Worm (Caenorhabditis elegans): ENCODE data around the gene mig-21.
A peak's percentile ranks its signal among the peaks of the same experiment; 100 is the strongest.

mig-21 gene

ce11 chrIII:5855637-5856179, 22.5 kb downstream of the mig-21 start, which contains the start of the genes cct-6 and alh-9 (continued):
- TF ChIP-seq unc-130 (tag; optimal IDR thresholded peaks at IDR 0.05) (peak; percentile 88), vab-15 (tag; optimal IDR thresholded peaks at IDR 0.05) (no peak), nhr-90 (tag; optimal IDR thresholded peaks at IDR 0.05; ENCODE audit: poor library complexity) (peak; percentile 65), egl-13 (tag; optimal IDR thresholded peaks at IDR 0.05) (peak; percentile 42), ama-1 (optimal IDR thresholded peaks at IDR 0.05) (peak; percentile 49), swsn-7 (tag; optimal IDR thresholded peaks at IDR 0.05) (peak; percentile 75), fkh-8 (tag; optimal IDR thresholded peaks at IDR 0.05) (peak; percentile 75), C04F5.9 (tag; optimal IDR thresholded peaks at IDR 0.05) (peak; percentile 26), efl-1 (optimal IDR thresholded peaks at IDR 0.05) (peak; percentile 85 to 96), efl-1 (GFP tag; optimal IDR thresholded peaks at IDR 0.05 in 1 of 2) (peak; percentile 96 to 99), ceh-82 (tag; optimal IDR thresholded peaks at IDR 0.05) (peak; percentile 75 to 93 (median 76)), blmp-1 (tag; optimal IDR thresholded peaks at IDR 0.05) (peak; percentile 87), mab-9 (GFP tag; IDR thresholded peaks at IDR 0.05) (no peak), nhr-77 (tag; optimal IDR thresholded peaks at IDR 0.05) (peak; percentile 76), nhr-11 (tag; optimal IDR thresholded peaks at IDR 0.05) (peak; percentile 8), grh-1 (GFP tag; IDR thresholded peaks at IDR 0.05) (peak; percentile 56), lin-39 (tag; optimal IDR thresholded peaks at IDR 0.05) (peak; percentile 33), pax-3 (tag; optimal IDR thresholded peaks at IDR 0.05) (no peak), skn-1 (tag; optimal IDR thresholded peaks at IDR 0.05) (peak; percentile 84), ztf-4 (tag; optimal IDR thresholded peaks at IDR 0.05) (peak; percentile 61), dpl-1 (GFP tag; optimal IDR thresholded peaks at IDR 0.05) (peak; percentile 95 to 98 (median 96)), zip-4 (GFP tag; optimal IDR thresholded peaks at IDR 0.05) (peak; percentile 33), elt-2 (tag; optimal IDR thresholded peaks at IDR 0.05) (peak; percentile 38), ceh-90 (tag; optimal IDR thresholded peaks at IDR 0.05) (peak; percentile 7), C16A3.4 (tag; optimal IDR thresholded peaks at IDR 0.05) (peak; percentile 88), lin-35 (GFP tag; optimal IDR thresholded peaks at IDR 0.05) (peak; percentile 98), nhr-76 (tag; optimal IDR thresholded peaks at IDR 0.05) (no peak), sup-37 (GFP tag; optimal IDR thresholded peaks at IDR 0.05) (no peak), F16B12.6 (tag; optimal IDR thresholded peaks at IDR 0.05) (peak; percentile 53), lsy-2 (tag; optimal IDR thresholded peaks at IDR 0.05) (peak; percentile 86 to 95), unc-86 (tag; optimal IDR thresholded peaks at IDR 0.05) (peak; percentile 69), mep-1 (tag; optimal IDR thresholded peaks at IDR 0.05) (peak; percentile 93), irx-1 (tag; optimal IDR thresholded peaks at IDR 0.05) (peak; percentile 30), tlp-1 (tag; optimal IDR thresholded peaks at IDR 0.05) (no peak), lin-14 (GFP tag; optimal IDR thresholded peaks at IDR 0.05) (peak; percentile 79), ceh-8 (GFP tag; optimal IDR thresholded peaks at IDR 0.05) (no peak), lir-3 (tag; optimal IDR thresholded peaks at IDR 0.05; ENCODE audit: poor library complexity) (peak; percentile 42), ceh-63 (GFP tag; optimal IDR thresholded peaks at IDR 0.05) (no peak), isw-1 (GFP tag; IDR thresholded peaks at IDR 0.05) (peak; percentile 81), tbx-2 (tag; optimal IDR thresholded peaks at IDR 0.05) (peak; percentile 76), fos-1 (tag; optimal IDR thresholded peaks at IDR 0.05) (peak; percentile 62), elt-3 (tag; optimal IDR thresholded peaks at IDR 0.05) (peak in 3 of 6 experiments; percentile 24 to 92 (median 60)), snpc-4 (tag; optimal IDR thresholded peaks at IDR 0.05) (peak; percentile 51), xbp-1 (tag; optimal IDR thresholded peaks at IDR 0.05) (peak; percentile 81), lin-13 (GFP tag; optimal IDR thresholded peaks at IDR 0.05) (peak; percentile 83)
